Worm (Caenorhabditis elegans) whole organism, midembryonic: ENCODE results near the gene T16A9.3.
"Not testable (repeated sequence)": the region's sequence is repeated elsewhere in the genome, so short reads cannot be mapped to it uniquely, and the experiment has no call there.

ENCODE experiments used
- T22C8.4 ChIP-seq: fragments of 200-800 bp; sonication (Bioruptor generic); IDR thresholded peaks from 2 replicates; pipeline ENCODE4 v1.3.6; 2022; ENCODE audit warnings: missing genetic modification characterization, missing compliant biosample characterization
- cog-1 ChIP-seq: sonication (generic microtip); optimal IDR thresholded peaks from 2 replicates; lab custom pipeline; 2016; ENCODE audit warnings: missing genetic modification characterization, missing compliant biosample characterization
- flt-1 ChIP-seq: fragments of 200-800 bp; sonication (Bioruptor generic); IDR thresholded peaks from 2 replicates; pipeline ENCODE4 v1.3.6; 2022; ENCODE audit warnings: missing genetic modification characterization, missing compliant biosample characterization
- klf-2 ChIP-seq: fragments of 200-800 bp; sonication (Bioruptor generic); conservative IDR thresholded peaks from 2 replicates; pipeline ENCODE4 v1.3.6; 2022; ENCODE audit warnings: missing genetic modification reagents, missing genetic modification characterization, missing compliant biosample characterization
- med-1 ChIP-seq: sonication (generic microtip); optimal IDR thresholded peaks from 2 replicates; lab custom pipeline; 2017; ENCODE audit warnings: missing genetic modification characterization, mild to moderate bottlenecking, missing compliant biosample characterization, antibody characterized with exemption, missing genetic modification reagents; ENCODE audit not compliant: insufficient read depth
- ref-1 ChIP-seq: fragments of 200-800 bp; sonication (Bioruptor generic); conservative IDR thresholded peaks from 2 replicates; pipeline ENCODE4 v1.3.6; 2022; ENCODE audit warnings: missing genetic modification reagents, missing genetic modification characterization, missing compliant biosample characterization
- tab-1 ChIP-seq: fragments of 200-800 bp; sonication (Bioruptor generic); IDR thresholded peaks from 2 replicates; pipeline ENCODE4 v1.3.6; 2022; ENCODE audit warnings: missing genetic modification characterization, missing compliant biosample characterization
- ztf-23 ChIP-seq: fragments of 200-800 bp; sonication (Bioruptor generic); IDR thresholded peaks from 2 replicates; pipeline ENCODE4 v1.3.6; 2022; ENCODE audit warnings: missing genetic modification reagents, missing genetic modification characterization, missing compliant biosample characterization
- ztf-29 ChIP-seq: fragments of 200-800 bp; sonication (Bioruptor generic); IDR thresholded peaks from 2 replicates; pipeline ENCODE4 v1.3.6; 2022; ENCODE audit warnings: missing genetic modification reagents, missing genetic modification characterization, missing compliant biosample characterization

Gene T16A9.3

ce11 chrV:14205214-14205613 is at the start of gene T16A9.3:
Gene T16A9.3 (plus strand): TSS chrV:14205514.
- TF ChIP-seq cog-1; ref-1; flt-1 (GFP tag; lab: Robert Waterston, UW): not testable (repeated sequence)

ce11 chrV:14156468-14156867 is 48.8 kb upstream of the T16A9.3 start, which contains the start of gene AH10.2:
Gene AH10.2 (plus strand): TSS chrV:14156768.
- TF ChIP-seq flt-1 (GFP tag; lab: Robert Waterston, UW) (no peak), cog-1 (no peak), klf-2 (no peak), ztf-23 (GFP tag; lab: Robert Waterston, UW) (no peak), T22C8.4 (no peak)

ce11 chrV:14160698-14161097 is 44.6 kb upstream of the T16A9.3 start, which contains the start of gene cest-1.2:
Gene cest-1.2 (minus strand): TSS chrV:14160862.
- no peak for TF ChIP-seq ztf-29 (GFP tag; lab: Robert Waterston, UW)
- no peak for TF ChIP-seq flt-1 (GFP tag; lab: Robert Waterston, UW)
- no peak for TF ChIP-seq ztf-23 (GFP tag; lab: Robert Waterston, UW)
- TF ChIP-seq klf-2: no peak
- no peak for TF ChIP-seq T22C8.4
- TF ChIP-seq ref-1: no peak
- no peak for TF ChIP-seq tab-1 (GFP tag; lab: Robert Waterston, UW)
- no peak for TF ChIP-seq med-1 (GFP tag; lab: Kevin White, UChicago)
- no peak for TF ChIP-seq cog-1

- TF ChIP-seq T22C8.4: no peak
- TF ChIP-seq cog-1: no peak
- TF ChIP-seq tab-1 (GFP tag; lab: Robert Waterston, UW): no peak
- no peak for TF ChIP-seq ref-1
- TF ChIP-seq med-1 (GFP tag; lab: Kevin White, UChicago): no peak
- no peak for TF ChIP-seq ztf-29 (GFP tag; lab: Robert Waterston, UW)
- no peak for TF ChIP-seq klf-2
- no peak for TF ChIP-seq flt-1 (GFP tag; lab: Robert Waterston, UW)
- no peak for TF ChIP-seq ztf-23 (GFP tag; lab: Robert Waterston, UW)
Observed at ce11 chrV:14162959-14163548, 42.3 kb upstream of the T16A9.3 start, which contains the start of gene srd-26. Gene srd-26 (minus strand): TSS chrV:14163009.

ce11 chrV:14165745-14166144 is 39.6 kb upstream of the T16A9.3 start:
- TF ChIP-seq klf-2: no peak
- no peak for TF ChIP-seq tab-1 (GFP tag; lab: Robert Waterston, UW)
- TF ChIP-seq ref-1: no peak
- no peak for TF ChIP-seq ztf-29 (GFP tag; lab: Robert Waterston, UW)
- TF ChIP-seq T22C8.4: no peak
- TF ChIP-seq ztf-23 (GFP tag; lab: Robert Waterston, UW): no peak
- no peak for TF ChIP-seq flt-1 (GFP tag; lab: Robert Waterston, UW)
- TF ChIP-seq cog-1: no peak

- TF ChIP-seq T22C8.4 (no peak), med-1 (GFP tag; lab: Kevin White, UChicago) (no peak), ztf-23 (GFP tag; lab: Robert Waterston, UW) (no peak), ztf-29 (GFP tag; lab: Robert Waterston, UW) (no peak), klf-2 (no peak), flt-1 (GFP tag; lab: Robert Waterston, UW) (no peak), ref-1 (no peak), cog-1 (no peak), tab-1 (GFP tag; lab: Robert Waterston, UW) (no peak)
Observed at ce11 chrV:14166630-14167029, 38.7 kb upstream of the T16A9.3 start, which contains the start of gene cest-1.1. Gene cest-1.1 (minus strand): TSS chrV:14166730.

ce11 chrV:14167629-14168028 is 37.7 kb upstream of the T16A9.3 start, which contains the start of gene ocam-1:
Gene ocam-1 (minus strand): TSS chrV:14167729.
- TF ChIP-seq klf-2: no peak
- no peak for TF ChIP-seq tab-1 (GFP tag; lab: Robert Waterston, UW)
- TF ChIP-seq ztf-29 (GFP tag; lab: Robert Waterston, UW): no peak
- TF ChIP-seq med-1 (GFP tag; lab: Kevin White, UChicago): no peak
- TF ChIP-seq ref-1: no peak
- no peak for TF ChIP-seq flt-1 (GFP tag; lab: Robert Waterston, UW)
- TF ChIP-seq cog-1: no peak
- no peak for TF ChIP-seq T22C8.4
- no peak for TF ChIP-seq ztf-23 (GFP tag; lab: Robert Waterston, UW)

ce11 chrV:14171284-14171683 is 34.0 kb upstream of the T16A9.3 start, which contains the start of gene cest-2.1:
Gene cest-2.1 (minus strand): TSS chrV:14171481.
- TF ChIP-seq ztf-23 (GFP tag; lab: Robert Waterston, UW): no peak
- TF ChIP-seq tab-1 (GFP tag; lab: Robert Waterston, UW): no peak
- TF ChIP-seq ref-1: no peak
- no peak for TF ChIP-seq med-1 (GFP tag; lab: Kevin White, UChicago)
- no peak for TF ChIP-seq ztf-29 (GFP tag; lab: Robert Waterston, UW)
- no peak for TF ChIP-seq flt-1 (GFP tag; lab: Robert Waterston, UW)
- no peak for TF ChIP-seq cog-1
- TF ChIP-seq T22C8.4: no peak
- TF ChIP-seq klf-2: no peak

ce11 chrV:14175216-14175615 is 30.1 kb upstream of the T16A9.3 start, which contains the start of gene cest-2.2:
Gene cest-2.2 (minus strand): TSS chrV:14175355.
- TF ChIP-seq klf-2 (no peak), T22C8.4 (no peak), cog-1 (no peak), ref-1 (no peak)

- TF ChIP-seq ref-1 (no peak), cog-1 (no peak), med-1 (GFP tag; lab: Kevin White, UChicago) (no peak), flt-1 (GFP tag; lab: Robert Waterston, UW) (no peak), tab-1 (GFP tag; lab: Robert Waterston, UW) (no peak), T22C8.4 (no peak), ztf-29 (GFP tag; lab: Robert Waterston, UW) (no peak), klf-2 (no peak), ztf-23 (GFP tag; lab: Robert Waterston, UW) (no peak)
Observed at ce11 chrV:14176572-14176971, 28.7 kb upstream of the T16A9.3 start.
